Fruit fly (Drosophila melanogaster): ENCODE data around the gene Dhrs4.

The Dhrs4 gene

dm6 chr3L:5186807-5187571 is 45.5 kb upstream of the Dhrs4 start (continued):
- TF ChIP-seq CG17359 (tag; optimal IDR thresholded peaks at IDR 0.05) = peak; percentile 95
- peak; percentile 78 for TF ChIP-seq maf-S (GFP tag; optimal IDR thresholded peaks at IDR 0.05)
- peak; percentile 67 for TF ChIP-seq CG18011 (GFP tag; optimal IDR thresholded peaks at IDR 0.05)
- TF ChIP-seq CG6272 (GFP tag; IDR thresholded peaks at IDR 0.05) = peak; percentile 81
- 0 out of 2 replicates have a peak, but pooled peaks have one; percentile 38 for TF ChIP-seq aop (GFP tag; IDR thresholded peaks at IDR 0.05)
- TF ChIP-seq da (GFP tag; optimal IDR thresholded peaks at IDR 0.05) = peak; percentile 78
- TF ChIP-seq Hmr (GFP tag; optimal IDR thresholded peaks at IDR 0.05) = peak; percentile 91
- peak; percentile 90 for TF ChIP-seq CG17829 (tag; optimal IDR thresholded peaks at IDR 0.05)
- peak; percentile 90 for TF ChIP-seq CG34422 (GFP tag; IDR thresholded peaks at IDR 0.05)
- no peak for TF ChIP-seq ato (GFP tag; IDR thresholded peaks at IDR 0.05; ENCODE audit: partially characterized antibody)
- TF ChIP-seq CG15601 (tag; optimal IDR thresholded peaks at IDR 0.05) = peak; percentile 84
- peak; percentile 78; the same call in 2 of the 3 replicates for TF ChIP-seq CG2199 (GFP tag; IDR thresholded peaks at IDR 0.05)
- TF ChIP-seq Taf1 (GFP tag; IDR thresholded peaks at IDR 0.05) = peak; percentile 54; the same call in 1 of the 2 replicates
- no peak for TF ChIP-seq sc (optimal IDR thresholded peaks at IDR 0.05)
- TF ChIP-seq sc (GFP tag; optimal IDR thresholded peaks at IDR 0.05) = peak; percentile 82
- TF ChIP-seq Bdp1 (GFP tag; optimal IDR thresholded peaks at IDR 0.05) = peak; percentile 63
- peak; percentile 79 for TF ChIP-seq CG3065 (GFP tag; optimal IDR thresholded peaks at IDR 0.05)
- peak; percentile 65 for TF ChIP-seq schlank (tag; optimal IDR thresholded peaks at IDR 0.05)
- TF ChIP-seq exex (tag; optimal IDR thresholded peaks at IDR 0.05) = peak; percentile 64
- TF ChIP-seq Pdp1 (GFP tag; optimal IDR thresholded peaks at IDR 0.05) = peak; percentile 89 to 90
- TF ChIP-seq Hr3 (GFP tag; optimal IDR thresholded peaks at IDR 0.05) = peak; percentile 82
- peak; percentile 82 for TF ChIP-seq CG9609 (GFP tag; optimal IDR thresholded peaks at IDR 0.05)
- peak; percentile 95 for TF ChIP-seq gem (tag; optimal IDR thresholded peaks at IDR 0.05)
- TF ChIP-seq CG10274 (GFP tag; optimal IDR thresholded peaks at IDR 0.05) = peak; percentile 70
- peak; percentile 63 for TF ChIP-seq Gsc (GFP tag; IDR thresholded peaks at IDR 0.05)
- TF ChIP-seq CG12391 (tag; optimal IDR thresholded peaks at IDR 0.05) = peak; percentile 89
- no peak for TF ChIP-seq Dfd (GFP tag; optimal IDR thresholded peaks at IDR 0.05)
- TF ChIP-seq CG13424 (tag; optimal IDR thresholded peaks at IDR 0.05) = peak; percentile 85
- TF ChIP-seq H15 (GFP tag; IDR thresholded peaks at IDR 0.05) = peak; percentile 81; the same call in 2 of the 3 replicates
- peak; percentile 91 for TF ChIP-seq CG12219 (GFP tag; optimal IDR thresholded peaks at IDR 0.05)
- no peak for TF ChIP-seq CG8478 (optimal IDR thresholded peaks at IDR 0.05)
- TF ChIP-seq fd96Cb (tag; optimal IDR thresholded peaks at IDR 0.05) = peak; percentile 93
- TF ChIP-seq p53 (GFP tag; optimal IDR thresholded peaks at IDR 0.05) = peak; percentile 63
- peak; percentile 93 for TF ChIP-seq CG12071 (GFP tag; optimal IDR thresholded peaks at IDR 0.05)
- TF ChIP-seq zfh2 (GFP tag; optimal IDR thresholded peaks at IDR 0.05) = peak; percentile 70
- peak; percentile 89 for TF ChIP-seq lilli (GFP tag; optimal IDR thresholded peaks at IDR 0.05)
- peak; percentile 94 for TF ChIP-seq sqz (GFP tag; optimal IDR thresholded peaks at IDR 0.05)
- peak; percentile 78 for TF ChIP-seq CG8089 (GFP tag; optimal IDR thresholded peaks at IDR 0.05)
- no peak for TF ChIP-seq nerfin-2 (GFP tag; IDR thresholded peaks at IDR 0.05; ENCODE audit: partially characterized antibody)
- TF ChIP-seq eyg (GFP tag; optimal IDR thresholded peaks at IDR 0.05) = peak; percentile 74
- peak; percentile 95 for TF ChIP-seq Drgx (GFP tag; IDR thresholded peaks at IDR 0.05)
- TF ChIP-seq Xrp1 (GFP tag; IDR thresholded peaks at IDR 0.05) = peak; percentile 95
- no peak for TF ChIP-seq bbx (GFP tag; IDR thresholded peaks at IDR 0.05; ENCODE audit: partially characterized antibody)
- TF ChIP-seq cas (GFP tag; IDR thresholded peaks at IDR 0.05) = no peak
- TF ChIP-seq CG17912 (GFP tag; optimal IDR thresholded peaks at IDR 0.05) = no peak
- peak; percentile 60; the same call in 1 of the 2 replicates for TF ChIP-seq klu (GFP tag; IDR thresholded peaks at IDR 0.05)
- TF ChIP-seq Mrtf (GFP tag; IDR thresholded peaks at IDR 0.05) = peak; percentile 88
- peak; percentile 32; the same call in 1 of the 3 replicates for TF ChIP-seq CG6791 (GFP tag; IDR thresholded peaks at IDR 0.05; ENCODE audit: partially characterized antibody)
- peak; percentile 86 for TF ChIP-seq CG2202 (tag; optimal IDR thresholded peaks at IDR 0.05)
